Worm (Caenorhabditis elegans) whole organism, midembryonic: ENCODE measurements around the gene pals-20.

Experiments
- flt-1 ChIP-seq: fragments of 200-800 bp; sonication (Bioruptor generic); IDR thresholded peaks from 2 replicates; pipeline ENCODE4 v1.3.6; 2022; ENCODE audit warnings: missing genetic modification characterization, missing compliant biosample characterization
- klf-2 ChIP-seq: fragments of 200-800 bp; sonication (Bioruptor generic); conservative IDR thresholded peaks from 2 replicates; pipeline ENCODE4 v1.3.6; 2022; ENCODE audit warnings: missing genetic modification reagents, missing genetic modification characterization, missing compliant biosample characterization
- med-1 ChIP-seq: sonication (generic microtip); optimal IDR thresholded peaks from 2 replicates; lab custom pipeline; 2017; ENCODE audit warnings: missing genetic modification characterization, mild to moderate bottlenecking, missing compliant biosample characterization, antibody characterized with exemption, missing genetic modification reagents; ENCODE audit not compliant: insufficient read depth
- ztf-23 ChIP-seq: fragments of 200-800 bp; sonication (Bioruptor generic); IDR thresholded peaks from 2 replicates; pipeline ENCODE4 v1.3.6; 2022; ENCODE audit warnings: missing genetic modification reagents, missing genetic modification characterization, missing compliant biosample characterization

DNA sequence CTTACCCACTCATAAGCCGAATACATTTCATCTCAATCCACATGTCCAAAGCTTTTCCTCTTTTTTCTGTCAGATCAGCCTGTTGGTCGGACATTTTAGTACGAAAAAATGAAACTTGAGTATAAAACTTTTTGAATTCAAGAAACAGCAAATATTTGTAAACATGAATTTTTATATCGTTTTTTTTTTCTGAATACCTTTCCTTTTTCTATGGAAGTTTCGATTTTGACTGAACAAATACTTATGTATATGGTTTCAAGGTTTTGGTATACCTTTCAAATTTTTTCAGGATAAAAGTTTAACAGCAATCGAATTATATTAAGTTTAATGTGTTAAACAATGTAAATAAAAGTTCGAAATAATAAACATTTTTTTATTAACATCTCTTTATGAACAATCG, 47.9 kb downstream of the pals-20 start, which contains the start of gene fbxa-5:
- TF ChIP-seq flt-1: no peak
- TF ChIP-seq ztf-23: no peak
- TF ChIP-seq med-1: no peak
- no peak for TF ChIP-seq klf-2 (GFP tag; lab: Robert Waterston, UW)
